Fruit fly (Drosophila melanogaster): ENCODE measurements around the gene futsch.

Gene futsch

DNA sequence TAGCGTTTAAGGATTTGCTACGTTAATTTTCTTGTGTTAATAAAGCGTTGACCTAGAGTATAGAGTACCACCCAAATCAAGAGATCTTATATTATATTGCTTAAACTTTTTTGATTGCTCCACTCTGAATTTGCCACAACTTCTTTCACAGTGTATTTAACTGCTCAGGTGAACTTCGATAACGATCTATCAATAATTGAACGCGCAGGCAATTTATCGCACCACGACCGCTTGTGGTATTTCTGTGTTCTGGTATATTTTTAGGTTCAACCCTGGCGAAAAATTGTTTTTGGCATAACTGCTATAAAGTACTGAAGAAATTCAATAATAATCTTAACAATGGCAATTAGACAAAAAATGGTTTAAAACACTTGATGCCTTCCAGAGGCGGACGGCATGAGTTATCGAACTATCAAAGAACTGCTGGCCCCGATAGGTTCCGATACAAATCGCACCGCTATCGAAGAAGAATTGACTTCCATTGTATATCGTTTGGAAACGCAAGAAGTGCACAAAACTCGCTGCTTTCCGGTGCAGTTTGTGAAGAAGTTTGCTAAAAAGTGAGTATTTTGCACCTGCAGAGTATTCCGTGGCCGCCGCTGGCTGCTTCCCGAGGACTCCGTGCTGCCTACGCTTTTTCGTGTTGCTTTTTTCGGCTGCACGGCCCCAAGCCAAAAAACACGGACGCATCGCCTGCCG, 38.6 kb upstream of the futsch start, which contains the start of gene ssx (continued):
- TF ChIP-seq CG2202 (tag; optimal IDR thresholded peaks at IDR 0.05) (no peak), maf-S (GFP tag; optimal IDR thresholded peaks at IDR 0.05) (no peak), lmd (GFP tag; IDR thresholded peaks at IDR 0.05) (peak; percentile 43; the same call in 1 of the 2 replicates), CG12659 (GFP tag; optimal IDR thresholded peaks at IDR 0.05) (peak; percentile 70), CG13287 (GFP tag; IDR thresholded peaks at IDR 0.05; ENCODE audit: partially characterized antibody) (peak; percentile 88), sna (GFP tag; IDR thresholded peaks at IDR 0.05; ENCODE audit: partially characterized antibody) (peak; percentile 92), CG4424 (GFP tag; optimal IDR thresholded peaks at IDR 0.05) (peak; percentile 51), Awh (GFP tag; IDR thresholded peaks at IDR 0.05) (0 out of 2 replicates have a peak, but pooled peaks have one; percentile 40), CG6689 (GFP tag; IDR thresholded peaks at IDR 0.05) (peak; percentile 49; the same call in 1 of the 2 replicates), ttk (GFP tag; IDR thresholded peaks at IDR 0.05) (peak; percentile 30; the same call in 1 of the 2 replicates), CG10979 (tag; optimal IDR thresholded peaks at IDR 0.05) (peak; percentile 23), CG32532 (GFP tag; IDR thresholded peaks at IDR 0.05) (peak; percentile 56; the same call in 1 of the 2 replicates), HLH54F (GFP tag; optimal IDR thresholded peaks at IDR 0.05) (peak; percentile 36), row (GFP tag; IDR thresholded peaks at IDR 0.05) (peak; percentile 65; the same call in 2 of the 3 replicates), CG7963 (GFP tag; IDR thresholded peaks at IDR 0.05; ENCODE audit: partially characterized antibody) (peak; percentile 89; the same call in 2 of the 3 replicates), amos (GFP tag; IDR thresholded peaks at IDR 0.05; ENCODE audit: partially characterized antibody) (peak; percentile 81), CG8924 (tag; optimal IDR thresholded peaks at IDR 0.05) (no peak), HLH3B (GFP tag; IDR thresholded peaks at IDR 0.05) (peak; percentile 34; the same call in 1 of the 2 replicates), knrl (GFP tag; IDR thresholded peaks at IDR 0.05; ENCODE audit: partially characterized antibody) (peak; percentile 76), CG9437 (GFP tag; optimal IDR thresholded peaks at IDR 0.05) (peak; percentile 1), zfh1 (GFP tag; IDR thresholded peaks at IDR 0.05) (peak; percentile 58; the same call in 2 of the 3 replicates), chm (GFP tag; IDR thresholded peaks at IDR 0.05) (peak; percentile 34; the same call in 1 of the 2 replicates), ewg (GFP tag; optimal IDR thresholded peaks at IDR 0.05) (peak; percentile 35), hb (GFP tag; IDR thresholded peaks at IDR 0.05; ENCODE audit: partially characterized antibody) (peak; percentile 89), CG4707 (GFP tag; optimal IDR thresholded peaks at IDR 0.05) (no peak), CG13775 (GFP tag; optimal IDR thresholded peaks at IDR 0.05) (peak; percentile 25), lab (GFP tag; optimal IDR thresholded peaks at IDR 0.05) (no peak), CG8281 (tag; optimal IDR thresholded peaks at IDR 0.05) (peak; percentile 94), zfh2 (GFP tag; optimal IDR thresholded peaks at IDR 0.05) (peak; percentile 38), crp (GFP tag; optimal IDR thresholded peaks at IDR 0.05) (peak in 1 of 2 experiments; percentile 22), ems (GFP tag; optimal IDR thresholded peaks at IDR 0.05) (peak; percentile 17), CG10321 (GFP tag; IDR thresholded peaks at IDR 0.05) (no peak), CG7357 (GFP tag; IDR thresholded peaks at IDR 0.05) (no peak), CG17829 (tag; optimal IDR thresholded peaks at IDR 0.05) (peak; percentile 26), Fer2 (tag; optimal IDR thresholded peaks at IDR 0.05) (no peak), CG18619 (GFP tag; optimal IDR thresholded peaks at IDR 0.05) (no peak), Hsf (GFP tag; optimal IDR thresholded peaks at IDR 0.05) (peak; percentile 52), CG11504 (tag; optimal IDR thresholded peaks at IDR 0.05) (no peak), ro (GFP tag; IDR thresholded peaks at IDR 0.05) (no peak), MESR4 (GFP tag; optimal IDR thresholded peaks at IDR 0.05) (peak; percentile 84), Mes4 (GFP tag; optimal IDR thresholded peaks at IDR 0.05) (peak; percentile 53), CoRest (tag; optimal IDR thresholded peaks at IDR 0.05) (peak; percentile 3), Dref (GFP tag; IDR thresholded peaks at IDR 0.05) (peak; percentile 78), unc-4 (GFP tag; IDR thresholded peaks at IDR 0.05; ENCODE audit: partially characterized antibody) (peak; percentile 75), vvl (GFP tag; IDR thresholded peaks at IDR 0.05) (peak; percentile 52), mld (GFP tag; IDR thresholded peaks at IDR 0.05; ENCODE audit: partially characterized antibody) (peak; percentile 82), sima (GFP tag; optimal IDR thresholded peaks at IDR 0.05) (no peak)

All from whole organism, embryonic.